Fruit fly (Drosophila melanogaster): ENCODE data around the gene Atg8a.
A peak's percentile ranks its signal among the peaks of the same experiment; 100 is the strongest.

The Atg8a gene

dm6 chrX:10762959-10763883, 4.9 kb downstream of the Atg8a start (continued):
- TF ChIP-seq CG3847 (GFP tag; IDR thresholded peaks at IDR 0.05) (peak; percentile 12; the same call in 1 of the 2 replicates), bcd (GFP tag; optimal IDR thresholded peaks at IDR 0.05) (peak; percentile 5), CG6175 (GFP tag; IDR thresholded peaks at IDR 0.05) (no peak), CG7987 (GFP tag; optimal IDR thresholded peaks at IDR 0.05) (no peak), unc-4 (GFP tag; IDR thresholded peaks at IDR 0.05; ENCODE audit: partially characterized antibody) (peak; percentile 32; the same call in 1 of the 2 replicates), ham (GFP tag; IDR thresholded peaks at IDR 0.05) (no peak), da (GFP tag; optimal IDR thresholded peaks at IDR 0.05) (no peak), aop (GFP tag; IDR thresholded peaks at IDR 0.05) (no peak), CG13775 (GFP tag; optimal IDR thresholded peaks at IDR 0.05) (no peak), gsb-n (tag; optimal IDR thresholded peaks at IDR 0.05) (no peak), CG16815 (GFP tag; optimal IDR thresholded peaks at IDR 0.05) (no peak), CG3838 (GFP tag; optimal IDR thresholded peaks at IDR 0.05) (no peak), gsb (GFP tag; IDR thresholded peaks at IDR 0.05) (no peak), CG6854 (GFP tag; optimal IDR thresholded peaks at IDR 0.05) (no peak), CG1603 (tag; optimal IDR thresholded peaks at IDR 0.05) (no peak), CG31388 (GFP tag; optimal IDR thresholded peaks at IDR 0.05) (no peak), CG12659 (GFP tag; optimal IDR thresholded peaks at IDR 0.05) (peak; percentile 33), CG2875 (GFP tag; optimal IDR thresholded peaks at IDR 0.05) (no peak), Atf-2 (GFP tag; optimal IDR thresholded peaks at IDR 0.05) (no peak), ranshi (GFP tag; IDR thresholded peaks at IDR 0.05) (peak; percentile 43; the same call in 1 of the 2 replicates), CG11093 (GFP tag; IDR thresholded peaks at IDR 0.05) (no peak), slou (GFP tag; optimal IDR thresholded peaks at IDR 0.05) (no peak), Hmr (GFP tag; optimal IDR thresholded peaks at IDR 0.05) (peak; percentile 64), CG3163 (GFP tag; optimal IDR thresholded peaks at IDR 0.05) (no peak), sqz (GFP tag; optimal IDR thresholded peaks at IDR 0.05) (peak; percentile 6), CG3281 (GFP tag; optimal IDR thresholded peaks at IDR 0.05) (peak; percentile 30), Stat92E (GFP tag; optimal IDR thresholded peaks at IDR 0.05) (no peak), Hsf (GFP tag; optimal IDR thresholded peaks at IDR 0.05) (peak; percentile 39), prd (optimal IDR thresholded peaks at IDR 0.05) (no peak), prd (GFP tag; IDR thresholded peaks at IDR 0.05) (0 out of 3 replicates have a peak, but pooled peaks have one; percentile 28), Hand (GFP tag; optimal IDR thresholded peaks at IDR 0.05) (peak; percentile 7), CG12236 (GFP tag; optimal IDR thresholded peaks at IDR 0.05) (no peak), gem (tag; optimal IDR thresholded peaks at IDR 0.05) (peak; percentile 71), CG7745 (tag; optimal IDR thresholded peaks at IDR 0.05) (no peak), CG9817 (tag; optimal IDR thresholded peaks at IDR 0.05) (no peak), Doc3 (GFP tag; IDR thresholded peaks at IDR 0.05; ENCODE audit: partially characterized antibody) (no peak), sug (tag; optimal IDR thresholded peaks at IDR 0.05) (peak; percentile 68), CG30431 (GFP tag; optimal IDR thresholded peaks at IDR 0.05) (no peak), CG9932 (GFP tag; IDR thresholded peaks at IDR 0.05) (no peak), ash1 (GFP tag; optimal IDR thresholded peaks at IDR 0.05) (no peak), ind (GFP tag; optimal IDR thresholded peaks at IDR 0.05) (peak; percentile 1), zen (tag; optimal IDR thresholded peaks at IDR 0.05) (no peak), stc (GFP tag; IDR thresholded peaks at IDR 0.05) (no peak), cad (GFP tag; optimal IDR thresholded peaks at IDR 0.05) (no peak), CG10543 (GFP tag; optimal IDR thresholded peaks at IDR 0.05) (peak; percentile 70), klu (GFP tag; IDR thresholded peaks at IDR 0.05) (no peak), Hr51 (GFP tag; optimal IDR thresholded peaks at IDR 0.05) (peak in 1 of 2 experiments; percentile 61), CG17361 (GFP tag; IDR thresholded peaks at IDR 0.05) (peak; percentile 71; the same call in 2 of the 3 replicates)
